Worm (Caenorhabditis elegans) whole organism, late embryonic: ENCODE results near the gene str-2.
A peak's percentile ranks its signal among the peaks of the same experiment; 100 is the strongest.

Experiments
- C08G9.2 ChIP-seq: sonication (generic microtip); optimal IDR thresholded peaks from 2 replicates; lab custom pipeline; 2016; ENCODE audit warnings: mild to moderate bottlenecking, missing genetic modification characterization, moderate library complexity, missing compliant biosample characterization
- F13H6.1 ChIP-seq: sonication (generic microtip); optimal IDR thresholded peaks from 2 replicates; lab custom pipeline; 2016; ENCODE audit warnings: missing genetic modification characterization, missing compliant biosample characterization
- K02D7.2 ChIP-seq: sonication (generic microtip); optimal IDR thresholded peaks from 2 replicates; lab custom pipeline; 2017; ENCODE audit warnings: mild to moderate bottlenecking, missing genetic modification characterization, missing compliant biosample characterization
- K09A11.1 ChIP-seq: sonication (generic microtip); optimal IDR thresholded peaks from 2 replicates; lab custom pipeline; 2017; ENCODE audit warnings: antibody characterized with exemption, mild to moderate bottlenecking, missing genetic modification characterization, missing compliant biosample characterization; ENCODE audit not compliant: insufficient read depth
- ahr-1 ChIP-seq: sonication (generic microtip); optimal IDR thresholded peaks from 2 replicates; lab custom pipeline; 2016; ENCODE audit warnings: missing genetic modification characterization, missing compliant biosample characterization
- ceh-14 ChIP-seq: sonication (generic microtip); optimal IDR thresholded peaks from 2 replicates; lab custom pipeline; 2016; ENCODE audit warnings: missing genotype, missing genetic modification characterization, missing compliant biosample characterization
- ceh-2 ChIP-seq: sonication (generic microtip); optimal IDR thresholded peaks from 2 replicates; lab custom pipeline; 2016; ENCODE audit warnings: missing genotype, missing genetic modification characterization, missing compliant biosample characterization
- ceh-22 ChIP-seq: sonication (generic microtip); optimal IDR thresholded peaks from 2 replicates; lab custom pipeline; 2017; ENCODE audit warnings: missing biosample characterization, missing genetic modification characterization
- ceh-24 ChIP-seq: sonication (generic microtip); optimal IDR thresholded peaks from 2 replicates; lab custom pipeline; 2016; ENCODE audit warnings: mild to moderate bottlenecking, missing genetic modification characterization, missing compliant biosample characterization
- ceh-31 ChIP-seq: sonication (generic microtip); optimal IDR thresholded peaks from 2 replicates; lab custom pipeline; 2016; ENCODE audit warnings: missing genetic modification characterization, missing compliant biosample characterization
- ceh-34 ChIP-seq: sonication (generic microtip); optimal IDR thresholded peaks from 2 replicates; lab custom pipeline; 2016; ENCODE audit warnings: mild to moderate bottlenecking, missing genetic modification characterization, missing compliant biosample characterization
- ceh-45 ChIP-seq: fragments of 200-800 bp; sonication (Bioruptor generic); IDR thresholded peaks from 2 replicates; pipeline ENCODE4 v1.3.6; 2022; ENCODE audit warnings: missing genetic modification reagents, missing genetic modification characterization, missing compliant biosample characterization
- ceh-48 ChIP-seq: sonication (generic microtip); optimal IDR thresholded peaks from 2 replicates; lab custom pipeline; 2016; ENCODE audit warnings: missing genetic modification characterization, inconsistent platforms, missing compliant biosample characterization
- ceh-6 ChIP-seq: fragments of 200-800 bp; sonication (Bioruptor generic); optimal IDR thresholded peaks from 2 replicates; lab custom pipeline; 2018; ENCODE audit warnings: mild to moderate bottlenecking, missing genetic modification characterization, missing compliant biosample characterization
- ceh-9 ChIP-seq: sonication (generic microtip); optimal IDR thresholded peaks from 2 replicates; lab custom pipeline; 2016; ENCODE audit warnings: mild to moderate bottlenecking, missing genetic modification characterization, inconsistent platforms, missing compliant biosample characterization
- elt-2 ChIP-seq: sonication (generic microtip); optimal IDR thresholded peaks from 2 replicates; lab custom pipeline; 2016; ENCODE audit warnings: missing genetic modification reagents, missing genetic modification characterization, missing compliant biosample characterization
- eyg-1 ChIP-seq: sonication (generic microtip); optimal IDR thresholded peaks from 2 replicates; lab custom pipeline; 2016; ENCODE audit warnings: missing genotype, missing genetic modification characterization, missing compliant biosample characterization
- fkh-6 ChIP-seq: sonication (generic microtip); optimal IDR thresholded peaks from 2 replicates; lab custom pipeline; 2016; ENCODE audit warnings: missing genetic modification characterization, missing compliant biosample characterization
- hlh-13 ChIP-seq: fragments of 200-800 bp; sonication (Bioruptor generic); optimal IDR thresholded peaks from 2 replicates; lab custom pipeline; 2018; ENCODE audit warnings: mild to moderate bottlenecking, missing genetic modification characterization, missing compliant biosample characterization
- hlh-15 ChIP-seq: sonication (generic microtip); optimal IDR thresholded peaks from 2 replicates; lab custom pipeline; 2016; ENCODE audit warnings: missing genetic modification characterization, missing compliant biosample characterization
- hlh-8 ChIP-seq: sonication (generic microtip); optimal IDR thresholded peaks from 2 replicates; lab custom pipeline; 2016; ENCODE audit warnings: missing genotype, missing genetic modification characterization, missing compliant biosample characterization
- madf-2 ChIP-seq: sonication (generic microtip); optimal IDR thresholded peaks from 2 replicates; lab custom pipeline; 2017; ENCODE audit warnings: missing genetic modification characterization, missing compliant biosample characterization
- mec-3 ChIP-seq: sonication (generic microtip); optimal IDR thresholded peaks from 2 replicates; lab custom pipeline; 2016; ENCODE audit warnings: borderline replicate concordance, missing genetic modification characterization, missing compliant biosample characterization
- nfya-1 ChIP-seq: sonication (generic microtip); optimal IDR thresholded peaks from 2 replicates; lab custom pipeline; 2017; ENCODE audit warnings: missing genetic modification characterization, mild to moderate bottlenecking, missing compliant biosample characterization, antibody characterized with exemption, moderate library complexity
- nhr-11 ChIP-seq: fragments of 150-350 bp; optimal IDR thresholded peaks from 2 replicates; lab custom pipeline; 2014; ENCODE audit warnings: missing biosample characterization, missing genetic modification characterization
- nhr-232 ChIP-seq: sonication (generic microtip); optimal IDR thresholded peaks from 2 replicates; lab custom pipeline; 2016; ENCODE audit warnings: missing genetic modification characterization, missing compliant biosample characterization
- npax-4 ChIP-seq: sonication (generic microtip); optimal IDR thresholded peaks from 2 replicates; lab custom pipeline; 2016; ENCODE audit warnings: missing genetic modification characterization, missing compliant biosample characterization
- odd-2 ChIP-seq: sonication (generic microtip); optimal IDR thresholded peaks from 2 replicates; lab custom pipeline; 2017; ENCODE audit warnings: antibody characterized with exemption, mild to moderate bottlenecking, missing genetic modification characterization, missing compliant biosample characterization
- pag-3 ChIP-seq: sonication (generic microtip); optimal IDR thresholded peaks from 2 replicates; lab custom pipeline; 2016; ENCODE audit warnings: missing compliant biosample characterization, missing genetic modification characterization, borderline replicate concordance
- pax-1 ChIP-seq: fragments of 150-350 bp; optimal IDR thresholded peaks from 2 replicates; lab custom pipeline; 2014; ENCODE audit warnings: missing biosample characterization, missing genetic modification characterization
- pha-4 ChIP-seq: fragments of 150-350 bp; optimal IDR thresholded peaks from 2 replicates; lab custom pipeline; 2018; ENCODE audit warnings: missing biosample characterization, missing genetic modification reagents, missing genetic modification characterization
- pqm-1 ChIP-seq: sonication (generic microtip); optimal IDR thresholded peaks from 2 replicates; lab custom pipeline; 2016; ENCODE audit warnings: missing genetic modification characterization, missing compliant biosample characterization
- pros-1 ChIP-seq: fragments of 150-350 bp; optimal IDR thresholded peaks from 2 replicates; lab custom pipeline; 2014; ENCODE audit warnings: missing biosample characterization, missing genetic modification reagents, missing genetic modification characterization
- rnt-1 ChIP-seq: sonication (generic microtip); optimal IDR thresholded peaks from 2 replicates; lab custom pipeline; 2016; ENCODE audit warnings: missing genetic modification characterization, missing compliant biosample characterization
- tbx-2 ChIP-seq: sonication (generic microtip); optimal IDR thresholded peaks from 2 replicates; lab custom pipeline; 2016; ENCODE audit warnings: missing genetic modification characterization, missing compliant biosample characterization
- unc-3 ChIP-seq, 2 experiments: fragments of 200-800 bp in 1 of 2; sonication (Bioruptor generic) in 1 of 2; sonication (generic microtip) in 1 of 2; conservative IDR thresholded peaks in 1 of 2; optimal IDR thresholded peaks in 1 of 2; 2 replicates each; pipeline versions ENCODE4 v1.3.6 to Lab custom; 2016 to 2022; ENCODE audit warnings: missing compliant biosample characterization in 2 of 2, missing genetic modification characterization in 2 of 2, missing genetic modification reagents in 1 of 2
- unc-42 ChIP-seq: sonication (generic microtip); optimal IDR thresholded peaks from 2 replicates; lab custom pipeline; 2016; ENCODE audit warnings: missing genotype, missing genetic modification characterization, missing compliant biosample characterization
- unc-55 ChIP-seq: sonication (generic microtip); optimal IDR thresholded peaks from 2 replicates; lab custom pipeline; 2017; ENCODE audit warnings: missing biosample characterization, missing genetic modification reagents, missing genetic modification characterization
- zip-5 ChIP-seq: sonication (generic microtip); optimal IDR thresholded peaks from 2 replicates; lab custom pipeline; 2016; ENCODE audit warnings: missing genetic modification characterization, missing compliant biosample characterization

Gene str-2

DNA sequence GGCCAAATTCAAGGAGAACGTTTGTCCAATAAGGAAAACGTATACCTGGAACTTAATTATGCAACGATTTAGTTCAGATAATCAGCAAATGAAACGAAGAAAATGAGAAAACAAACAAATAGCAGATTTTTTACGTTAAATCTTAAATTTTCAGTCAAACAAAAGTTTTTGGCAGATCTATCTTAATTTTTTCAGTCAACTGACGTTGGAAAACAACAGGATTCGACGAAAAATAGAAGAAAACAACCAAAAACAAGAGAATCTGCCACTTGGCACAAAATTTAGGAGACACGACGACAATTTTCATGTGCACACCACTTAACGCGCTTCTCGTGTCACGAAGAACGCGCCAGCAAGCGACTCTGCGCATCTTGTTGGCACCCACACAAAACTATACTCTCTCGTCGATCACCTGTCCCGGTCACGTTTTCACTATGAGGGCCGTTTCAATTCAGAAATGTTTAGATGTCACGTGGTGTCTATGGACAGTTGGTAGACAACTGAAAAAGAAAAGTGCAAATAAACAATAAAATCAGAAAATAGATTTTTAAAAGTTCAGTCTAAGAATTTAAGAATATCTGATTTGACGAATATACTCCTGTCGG lies 34.3 kb downstream of the str-2 start, which contains the start of gene ztf-7 (continued):
- TF ChIP-seq pag-3 (tag; lab: Kevin White, UChicago): no peak
- TF ChIP-seq F13H6.1 (tag; lab: Kevin White, UChicago): no peak
- no peak for TF ChIP-seq nhr-11 (tag; lab: Kevin White, UChicago)
- TF ChIP-seq pqm-1 (tag; lab: Kevin White, UChicago): no peak
- TF ChIP-seq ceh-48 (tag; lab: Kevin White, UChicago): no peak
- TF ChIP-seq unc-3 (GFP tag; conservative IDR thresholded peaks at IDR 0.05; lab: Robert Waterston, UW): no peak
- no peak for TF ChIP-seq unc-3 (tag; optimal IDR thresholded peaks at IDR 0.05; lab: Kevin White, UChicago)
- peak; percentile 65 for TF ChIP-seq rnt-1 (tag; lab: Kevin White, UChicago)
- no peak for TF ChIP-seq ceh-2
- no peak for TF ChIP-seq pros-1 (tag; lab: Kevin White, UChicago)
- TF ChIP-seq nhr-232: no peak
- no peak for TF ChIP-seq zip-5 (tag; lab: Kevin White, UChicago)
- peak; percentile 4 for TF ChIP-seq ceh-34 (tag; lab: Kevin White, UChicago)
- TF ChIP-seq C08G9.2: no peak
- no peak for TF ChIP-seq npax-4 (tag; lab: Kevin White, UChicago)
- no peak for TF ChIP-seq hlh-15 (tag; lab: Kevin White, UChicago)
- no peak for TF ChIP-seq ceh-45
- no peak for TF ChIP-seq ceh-6 (GFP tag; lab: Kevin White, UChicago)
- peak; percentile 74 for TF ChIP-seq unc-55
- peak; percentile 80 for TF ChIP-seq nfya-1 (tag; lab: Kevin White, UChicago)
- TF ChIP-seq fkh-6: no peak
- TF ChIP-seq K02D7.2 (tag; lab: Kevin White, UChicago): no peak
- TF ChIP-seq hlh-8: no peak
- no peak for TF ChIP-seq odd-2 (tag; lab: Kevin White, UChicago)
- no peak for TF ChIP-seq K09A11.1 (tag; lab: Kevin White, UChicago)
- no peak for TF ChIP-seq ceh-22 (tag; lab: Kevin White, UChicago)
- no peak for TF ChIP-seq elt-2 (tag; lab: Kevin White, UChicago)
- no peak for TF ChIP-seq ahr-1 (tag; lab: Kevin White, UChicago)
- no peak for TF ChIP-seq ceh-14 (tag; lab: Kevin White, UChicago)
- no peak for TF ChIP-seq eyg-1 (tag; lab: Kevin White, UChicago)
- no peak for TF ChIP-seq ceh-24 (tag; lab: Kevin White, UChicago)
- no peak for TF ChIP-seq mec-3 (tag; lab: Kevin White, UChicago)
- no peak for TF ChIP-seq pha-4

DNA sequence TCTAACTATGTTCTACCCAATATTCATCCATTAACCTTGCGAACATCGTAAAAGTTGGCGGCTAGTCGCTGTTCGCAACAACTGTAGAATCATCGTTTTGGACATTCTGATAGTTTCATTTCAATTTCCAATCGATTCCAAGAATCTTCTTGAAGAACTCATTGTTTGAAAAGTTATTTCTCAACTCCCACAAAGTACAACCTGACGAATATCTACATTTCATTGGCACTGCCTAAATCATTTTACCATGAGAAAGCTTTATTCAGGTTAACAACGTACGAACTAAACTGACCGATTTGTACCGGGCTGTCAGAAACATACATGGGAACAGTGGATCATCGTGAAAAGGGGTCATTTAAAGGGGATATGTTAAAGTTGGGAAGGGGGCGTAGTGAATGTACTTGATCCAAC lies 37.3 kb downstream of the str-2 start, which contains the start of gene F46B6.6:
TSS of gene F46B6.6 (minus strand) at position 148 of the 411 bp plus-strand sequence.
- TF ChIP-seq K09A11.1 (tag; lab: Kevin White, UChicago) (no peak), ceh-45 (no peak), ceh-22 (tag; lab: Kevin White, UChicago) (no peak), odd-2 (tag; lab: Kevin White, UChicago) (no peak), zip-5 (tag; lab: Kevin White, UChicago) (no peak), hlh-13 (GFP tag; lab: Kevin White, UChicago) (no peak), F13H6.1 (tag; lab: Kevin White, UChicago) (no peak), K02D7.2 (tag; lab: Kevin White, UChicago) (no peak), pax-1 (tag; lab: Kevin White, UChicago) (no peak), unc-42 (tag; lab: Kevin White, UChicago) (no peak), madf-2 (tag; lab: Kevin White, UChicago) (no peak), tbx-2 (tag; lab: Kevin White, UChicago) (no peak), ceh-31 (no peak), ahr-1 (tag; lab: Kevin White, UChicago) (no peak), ceh-9 (tag; lab: Kevin White, UChicago) (no peak)
